Worm (Caenorhabditis elegans) whole organism, L3 larva: ENCODE measurements around the gene col-12.

Source experiments
- ZK546.5 ChIP-seq: sonication (generic microtip); optimal IDR thresholded peaks from 2 replicates; lab custom pipeline; 2017; ENCODE audit warnings: missing biosample characterization, missing genetic modification characterization
- egl-27 ChIP-seq: sonication (generic microtip); optimal IDR thresholded peaks from 4 replicates; lab custom pipeline; 2017; ENCODE audit warnings: missing biosample characterization, missing genetic modification reagents, missing genetic modification characterization
- fos-1 ChIP-seq: fragments of 150-350 bp; optimal IDR thresholded peaks from 2 replicates; lab custom pipeline; 2014; ENCODE audit warnings: missing biosample characterization, missing genetic modification characterization
- lin-15B ChIP-seq: fragments of 150-350 bp; optimal IDR thresholded peaks from 2 replicates; lab custom pipeline; 2014; ENCODE audit warnings: missing biosample characterization, missing genetic modification characterization
- lin-39 ChIP-seq: fragments of 150-350 bp; optimal IDR thresholded peaks from 2 replicates; lab custom pipeline; 2018; ENCODE audit warnings: missing biosample characterization, missing genetic modification reagents, missing genetic modification characterization
- unc-39 ChIP-seq: sonication (generic microtip); optimal IDR thresholded peaks from 4 replicates; lab custom pipeline; 2017; ENCODE audit warnings: missing biosample characterization, missing genetic modification characterization

Gene col-12

DNA sequence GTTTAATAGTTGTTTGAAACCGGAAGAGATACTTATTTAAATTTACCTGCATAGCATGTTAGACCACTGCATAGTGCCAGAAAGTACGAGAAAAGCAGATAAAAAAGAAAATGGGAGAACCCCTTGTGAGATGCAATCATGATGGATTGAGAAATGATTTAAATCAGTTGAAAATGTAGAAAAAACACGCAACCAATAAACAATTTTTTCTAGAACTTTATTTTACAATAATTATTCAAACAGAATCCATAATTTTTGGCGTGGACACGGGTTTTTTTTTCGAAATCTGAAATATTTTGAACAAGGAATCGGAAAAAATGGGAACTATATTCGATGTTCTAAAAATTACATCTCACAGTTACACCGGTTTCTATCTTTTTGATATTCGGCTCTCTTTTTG lies 45.7 kb downstream of the col-12 start, which contains the start of gene AC3.12:
Gene AC3.12, minus strand, starts transcription at position 101 of the 400 bp plus-strand sequence.
- TF ChIP-seq lin-15B (tag; lab: Kevin White, UChicago), result no peak
- no peak for TF ChIP-seq ZK546.5 (tag; lab: Kevin White, UChicago)
- TF ChIP-seq unc-39 (tag; lab: Kevin White, UChicago), result no peak
- no peak for TF ChIP-seq fos-1 (tag; lab: Kevin White, UChicago)
- TF ChIP-seq lin-39 (tag; lab: Kevin White, UChicago), result no peak
- no peak for TF ChIP-seq egl-27 (tag; lab: Kevin White, UChicago)
